Worm (Caenorhabditis elegans) whole organism, L4 larva: ENCODE data around the gene nspc-19.
A peak's percentile ranks its signal among the peaks of the same experiment; 100 is the strongest.

ENCODE experiments used
- ama-1 ChIP-seq: fragments of 150-350 bp; optimal IDR thresholded peaks from 2 replicates; lab custom pipeline; 2014; ENCODE audit warnings: inconsistent platforms, mixed read lengths
- nhr-42 ChIP-seq: fragments of 200-800 bp; sonication (Bioruptor generic); IDR thresholded peaks from 2 replicates; pipeline ENCODE4 v1.3.6; 2022; ENCODE audit warnings: missing genetic modification characterization, missing compliant biosample characterization
- unc-62 ChIP-seq, 3 experiments: fragments of 150-350 bp in 1 of 3; sonication (generic microtip); optimal IDR thresholded peaks in 2 of 3; peaks in 1 of 3; 1 replicate in 1 of 3; 2 replicates in 2 of 3; lab custom pipeline; 2014 to 2017; ENCODE audit warnings: missing biosample characterization in 3 of 3, missing genetic modification characterization in 3 of 3, missing genetic modification reagents in 3 of 3, missing genotype in 1 of 3
- vab-7 ChIP-seq: fragments of 200-800 bp; sonication (Bioruptor generic); IDR thresholded peaks from 2 replicates; pipeline ENCODE4 v1.3.6; 2022; ENCODE audit warnings: missing genetic modification reagents, missing genetic modification characterization, missing compliant biosample characterization
- zag-1 ChIP-seq: fragments of 150-350 bp; optimal IDR thresholded peaks from 2 replicates; lab custom pipeline; 2014; ENCODE audit warnings: missing biosample characterization, missing genetic modification characterization

- TF ChIP-seq zag-1 (tag; lab: Kevin White, UChicago) (no peak), nhr-42 (GFP tag; lab: Robert Waterston, UW) (no peak), unc-62 (GFP tag; optimal IDR thresholded peaks at IDR 0.05 in 1 of 2; lab: Kevin White, UChicago) (peak in 1 of 2 experiments; percentile 7), unc-62 (tag; optimal IDR thresholded peaks at IDR 0.05; lab: Kevin White, UChicago) (no peak), vab-7 (no peak), ama-1 (no peak)
These were observed 42.0 kb upstream of the nspc-19 start for ce11 chrX:14486503-14486902.
